Worm (Caenorhabditis elegans) whole organism, early embryonic: ENCODE results near the gene oac-23.

ENCODE experiments used
- B0310.2 ChIP-seq: sonication (generic microtip); optimal IDR thresholded peaks from 2 replicates; lab custom pipeline; 2016; ENCODE audit warnings: mild to moderate bottlenecking, missing genetic modification characterization, missing compliant biosample characterization
- F13C5.2 ChIP-seq: sonication (generic microtip); optimal IDR thresholded peaks from 2 replicates; lab custom pipeline; 2017; ENCODE audit warnings: mild to moderate bottlenecking, missing genetic modification characterization, inconsistent platforms, missing compliant biosample characterization
- ama-1 ChIP-seq: fragments of 150-350 bp; optimal IDR thresholded peaks from 2 replicates; lab custom pipeline; 2014
- ceh-13 ChIP-seq: fragments of 200-800 bp; sonication (Bioruptor generic); optimal IDR thresholded peaks from 2 replicates; lab custom pipeline; 2018; ENCODE audit warnings: mild to moderate bottlenecking, missing genetic modification characterization, missing compliant biosample characterization
- ets-7 ChIP-seq: sonication (generic microtip); optimal IDR thresholded peaks from 2 replicates; lab custom pipeline; 2016; ENCODE audit warnings: missing genotype, missing genetic modification characterization, missing compliant biosample characterization
- flt-1 ChIP-seq: fragments of 200-800 bp; sonication (Bioruptor generic); IDR thresholded peaks from 2 replicates; pipeline ENCODE4 v1.3.6; 2022; ENCODE audit warnings: missing genetic modification characterization, missing compliant biosample characterization
- hmg-4 ChIP-seq: fragments of 200-800 bp; sonication (Bioruptor generic); optimal IDR thresholded peaks from 2 replicates; lab custom pipeline; 2018; ENCODE audit warnings: mild to moderate bottlenecking, missing genetic modification characterization, missing compliant biosample characterization
- tbx-11 ChIP-seq: fragments of 200-800 bp; sonication (Bioruptor generic); IDR thresholded peaks from 2 replicates; pipeline ENCODE4 v1.3.6; 2022; ENCODE audit warnings: missing genetic modification characterization, missing compliant biosample characterization
- tra-4 ChIP-seq: sonication (generic microtip); optimal IDR thresholded peaks from 2 replicates; lab custom pipeline; 2017; ENCODE audit warnings: missing genetic modification characterization, missing compliant biosample characterization

ce11 chrIV:3839420-3839819, 41.8 kb upstream of the oac-23 start, which contains the start of gene F28F9.2:
- TF ChIP-seq F13C5.2 (tag; lab: Kevin White, UChicago) (no peak), ama-1 (lab: Kevin White, UChicago) (no peak), flt-1 (GFP tag; lab: Robert Waterston, UW) (no peak), ceh-13 (GFP tag; lab: Kevin White, UChicago) (no peak), B0310.2 (tag; lab: Kevin White, UChicago) (no peak), hmg-4 (GFP tag; lab: Kevin White, UChicago) (no peak), tbx-11 (no peak), ets-7 (tag; lab: Kevin White, UChicago) (no peak), tra-4 (no peak)
